Worm (Caenorhabditis elegans) whole organism, L1 larva: ENCODE results near the gene Y46G5A.14.

Source experiments
- C04F5.9 ChIP-seq: sonication (generic microtip); optimal IDR thresholded peaks from 2 replicates; lab custom pipeline; 2016; ENCODE audit warnings: missing genetic modification characterization, missing compliant biosample characterization
- F16B12.6 ChIP-seq: fragments of 150-350 bp; optimal IDR thresholded peaks from 2 replicates; lab custom pipeline; 2014; ENCODE audit warnings: missing biosample characterization, missing genetic modification characterization
- aha-1 ChIP-seq: fragments of 150-350 bp; optimal IDR thresholded peaks from 2 replicates; lab custom pipeline; 2014; ENCODE audit warnings: missing biosample characterization, missing genetic modification characterization
- aly-2 ChIP-seq: fragments of 150-350 bp; optimal IDR thresholded peaks from 2 replicates; lab custom pipeline; 2014; ENCODE audit warnings: missing biosample characterization, missing genetic modification characterization
- ama-1 ChIP-seq: fragments of 150-350 bp; optimal IDR thresholded peaks from 2 replicates; lab custom pipeline; 2014
- blmp-1 ChIP-seq: fragments of 150-350 bp; optimal IDR thresholded peaks from 2 replicates; lab custom pipeline; 2014; ENCODE audit warnings: missing biosample characterization, missing genetic modification characterization
- ceh-63 ChIP-seq: fragments of 200-800 bp; sonication (Bioruptor generic); optimal IDR thresholded peaks from 2 replicates; lab custom pipeline; 2018; ENCODE audit warnings: mild to moderate bottlenecking, missing genetic modification characterization, missing compliant biosample characterization
- ceh-8 ChIP-seq: fragments of 200-800 bp; sonication (Bioruptor generic); optimal IDR thresholded peaks from 2 replicates; lab custom pipeline; 2018; ENCODE audit warnings: mild to moderate bottlenecking, missing genetic modification characterization, moderate library complexity, missing compliant biosample characterization
- ceh-88 ChIP-seq: fragments of 200-800 bp; sonication (Bioruptor generic); IDR thresholded peaks from 2 replicates; pipeline ENCODE4 v1.3.6; 2022; ENCODE audit warnings: missing genetic modification characterization, missing compliant biosample characterization
- ceh-90 ChIP-seq: sonication (generic microtip); optimal IDR thresholded peaks from 2 replicates; lab custom pipeline; 2016; ENCODE audit warnings: missing genetic modification characterization, missing compliant biosample characterization
- dsc-1 ChIP-seq: sonication (generic microtip); optimal IDR thresholded peaks from 2 replicates; lab custom pipeline; 2016; ENCODE audit warnings: mild to moderate bottlenecking, missing genetic modification characterization, missing compliant biosample characterization
- efl-1 ChIP-seq, 4 experiments: fragments of 150-350 bp; optimal IDR thresholded peaks in 3 of 4; peaks in 1 of 4; 1 replicate in 1 of 4; 2 replicates in 3 of 4; lab custom pipeline; 2014; ENCODE audit warnings: missing biosample characterization in 2 of 4, missing genetic modification characterization in 2 of 4, missing genetic modification reagents in 2 of 4
- egl-13 ChIP-seq: sonication (generic microtip); optimal IDR thresholded peaks from 2 replicates; lab custom pipeline; 2016; ENCODE audit warnings: missing genotype, missing genetic modification reagents, missing genetic modification characterization, missing compliant biosample characterization
- ets-5 ChIP-seq: fragments of 200-800 bp; sonication (Bioruptor generic); IDR thresholded peaks from 2 replicates; pipeline ENCODE4 v1.3.6; 2022; ENCODE audit warnings: missing genetic modification characterization, missing compliant biosample characterization
- fkh-10 ChIP-seq: sonication (generic microtip); optimal IDR thresholded peaks from 2 replicates; lab custom pipeline; 2017; ENCODE audit warnings: missing biosample characterization, missing genetic modification reagents, missing genetic modification characterization
- fkh-4 ChIP-seq: sonication (generic microtip); optimal IDR thresholded peaks from 2 replicates; lab custom pipeline; 2016; ENCODE audit warnings: missing compliant biosample characterization, missing genetic modification characterization, borderline replicate concordance
- hlh-17 ChIP-seq: fragments of 200-800 bp; sonication (Bioruptor generic); optimal IDR thresholded peaks from 2 replicates; lab custom pipeline; 2018; ENCODE audit warnings: missing genetic modification characterization, mild to moderate bottlenecking, missing compliant biosample characterization, moderate library complexity, borderline replicate concordance
- irx-1 ChIP-seq: sonication (generic microtip); optimal IDR thresholded peaks from 2 replicates; lab custom pipeline; 2016; ENCODE audit warnings: missing genetic modification characterization, missing compliant biosample characterization
- isw-1 ChIP-seq: fragments of 200-800 bp; sonication (Bioruptor generic); IDR thresholded peaks from 2 replicates; pipeline ENCODE4 v1.3.6; 2022; ENCODE audit warnings: missing genetic modification characterization, missing compliant biosample characterization
- lir-3 ChIP-seq: sonication (generic microtip); optimal IDR thresholded peaks from 2 replicates; lab custom pipeline; 2016; ENCODE audit warnings: mild to moderate bottlenecking, missing genetic modification characterization, moderate library complexity, missing compliant biosample characterization; ENCODE audit not compliant: poor library complexity
- mab-9 ChIP-seq: fragments of 200-800 bp; sonication (Bioruptor generic); IDR thresholded peaks from 2 replicates; pipeline ENCODE4 v1.3.6; 2022; ENCODE audit warnings: missing genetic modification reagents, missing genetic modification characterization, missing compliant biosample characterization
- mdl-1 ChIP-seq, 2 experiments: fragments of 150-350 bp; optimal IDR thresholded peaks; 2 replicates each; lab custom pipeline; 2014 to 2017; ENCODE audit warnings: missing biosample characterization in 2 of 2, missing genetic modification characterization in 2 of 2, inconsistent platforms in 1 of 2
- mef-2 ChIP-seq: fragments of 150-350 bp; optimal IDR thresholded peaks from 2 replicates; lab custom pipeline; 2014; ENCODE audit warnings: missing biosample characterization, missing genetic modification characterization
- mep-1 ChIP-seq: fragments of 150-350 bp; optimal IDR thresholded peaks from 2 replicates; lab custom pipeline; 2014; ENCODE audit warnings: missing biosample characterization, missing genetic modification characterization
- nhr-237 ChIP-seq: fragments of 150-350 bp; optimal IDR thresholded peaks from 2 replicates; lab custom pipeline; 2014; ENCODE audit warnings: missing biosample characterization, missing genetic modification characterization
- nhr-28 ChIP-seq: fragments of 150-350 bp; optimal IDR thresholded peaks from 2 replicates; lab custom pipeline; 2014; ENCODE audit warnings: missing biosample characterization, missing genetic modification characterization
- nhr-77 ChIP-seq: fragments of 150-350 bp; optimal IDR thresholded peaks from 2 replicates; lab custom pipeline; 2014; ENCODE audit warnings: missing biosample characterization, missing genetic modification characterization
- nhr-84 ChIP-seq: sonication (generic microtip); optimal IDR thresholded peaks from 2 replicates; lab custom pipeline; 2017; ENCODE audit warnings: missing biosample characterization, missing genetic modification characterization
- nhr-85 ChIP-seq: sonication (generic microtip); peaks from one replicate; lab custom pipeline; 2016; ENCODE audit warnings: missing genetic modification characterization, inconsistent platforms, missing compliant biosample characterization
- nhr-90 ChIP-seq: sonication (generic microtip); optimal IDR thresholded peaks from 2 replicates; lab custom pipeline; 2016; ENCODE audit warnings: mild to moderate bottlenecking, missing genetic modification characterization, missing compliant biosample characterization; ENCODE audit not compliant: poor library complexity
- pag-3 ChIP-seq: sonication (generic microtip); optimal IDR thresholded peaks from 2 replicates; lab custom pipeline; 2017; ENCODE audit warnings: missing genetic modification characterization, mild to moderate bottlenecking, missing compliant biosample characterization, antibody characterized with exemption, borderline replicate concordance; ENCODE audit not compliant: insufficient read depth
- pqm-1 ChIP-seq: sonication (generic microtip); optimal IDR thresholded peaks from 3 replicates; lab custom pipeline; 2017; ENCODE audit warnings: missing biosample characterization, missing genetic modification characterization
- rnt-1 ChIP-seq: sonication (generic microtip); optimal IDR thresholded peaks from 2 replicates; lab custom pipeline; 2016; ENCODE audit warnings: mild to moderate bottlenecking, missing genetic modification characterization, moderate library complexity, missing compliant biosample characterization
- snpc-4 ChIP-seq: fragments of 150-350 bp; optimal IDR thresholded peaks from 2 replicates; lab custom pipeline; 2014; ENCODE audit warnings: missing biosample characterization, missing genetic modification characterization
- sox-4 ChIP-seq: sonication (generic microtip); optimal IDR thresholded peaks from 2 replicates; lab custom pipeline; 2016; ENCODE audit warnings: missing genetic modification characterization, missing compliant biosample characterization
- sptf-1 ChIP-seq: fragments of 150-350 bp; optimal IDR thresholded peaks from 2 replicates; lab custom pipeline; 2014; ENCODE audit warnings: missing biosample characterization, missing genetic modification characterization
- swsn-7 ChIP-seq: sonication (generic microtip); optimal IDR thresholded peaks from 2 replicates; lab custom pipeline; 2016; ENCODE audit warnings: missing genetic modification characterization, missing compliant biosample characterization
- tbx-2 ChIP-seq: sonication (generic microtip); optimal IDR thresholded peaks from 2 replicates; lab custom pipeline; 2016; ENCODE audit warnings: missing genetic modification characterization, missing compliant biosample characterization
- tlp-1 ChIP-seq: fragments of 150-350 bp; optimal IDR thresholded peaks from 2 replicates; lab custom pipeline; 2014; ENCODE audit warnings: missing biosample characterization, missing genetic modification characterization
- unc-30 ChIP-seq: sonication (generic microtip); optimal IDR thresholded peaks from 2 replicates; lab custom pipeline; 2017; ENCODE audit warnings: missing biosample characterization, missing genetic modification characterization
- unc-86 ChIP-seq: sonication (generic microtip); optimal IDR thresholded peaks from 2 replicates; lab custom pipeline; 2016; ENCODE audit warnings: missing genetic modification characterization, missing compliant biosample characterization
- xbp-1 ChIP-seq: sonication (generic microtip); optimal IDR thresholded peaks from 2 replicates; lab custom pipeline; 2016; ENCODE audit warnings: missing genetic modification characterization, missing compliant biosample characterization
- zag-1 ChIP-seq: fragments of 150-350 bp; optimal IDR thresholded peaks from 2 replicates; lab custom pipeline; 2014; ENCODE audit warnings: missing biosample characterization, missing genetic modification characterization

Gene Y46G5A.14

DNA sequence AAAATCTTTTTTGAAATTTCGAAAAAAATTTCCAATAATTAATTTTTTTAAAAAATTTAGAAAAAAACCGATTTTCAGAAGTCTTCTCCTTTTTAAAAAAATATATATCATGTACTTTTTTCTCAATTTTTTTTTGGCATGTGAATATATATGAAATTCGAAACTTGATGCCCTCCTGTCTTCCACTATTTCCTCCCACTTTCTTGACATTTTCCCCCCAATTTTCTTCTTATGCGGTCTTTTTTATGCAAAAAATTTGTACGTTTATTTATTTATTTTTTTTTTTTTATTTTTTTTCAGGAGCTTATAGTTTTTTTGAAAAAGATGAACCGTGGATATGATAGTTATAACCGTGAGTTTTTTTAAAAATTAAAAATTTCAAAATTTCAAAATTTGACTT, 14.0 kb upstream of the Y46G5A.14 start, which contains the start of gene cnp-2:
cnp-2 (plus strand) TSS at position 301 of the 400 bp plus-strand sequence.
- TF ChIP-seq C04F5.9 (tag; lab: Kevin White, UChicago) (no peak), ceh-88 (no peak), unc-30 (tag; lab: Kevin White, UChicago) (no peak)

DNA sequence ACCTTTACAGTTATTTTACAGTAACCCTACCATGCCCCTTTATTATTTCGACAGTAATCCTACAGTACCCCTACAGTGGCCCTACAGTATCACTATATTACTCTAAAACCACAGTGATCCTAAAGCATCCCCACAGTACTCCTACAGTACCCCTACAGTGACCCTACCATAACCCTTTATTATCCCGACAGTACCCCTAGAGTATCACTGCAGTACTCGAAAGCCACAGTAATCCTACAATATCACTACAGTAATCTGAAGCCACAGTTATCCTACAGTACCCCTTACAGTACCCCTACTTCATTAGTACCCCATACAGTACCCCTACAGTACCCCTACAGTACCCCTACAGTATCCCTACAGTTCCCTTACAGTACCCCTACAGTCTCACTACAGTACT, 10.0 kb upstream of the Y46G5A.14 start:
- TF ChIP-seq snpc-4 (tag; lab: Kevin White, UChicago) (no peak), unc-86 (tag; lab: Kevin White, UChicago) (no peak), hlh-17 (GFP tag; lab: Kevin White, UChicago) (no peak), mep-1 (tag; lab: Kevin White, UChicago) (no peak), fkh-4 (tag; lab: Kevin White, UChicago) (no peak), ets-5 (no peak), fkh-10 (GFP tag; lab: Kevin White, UChicago) (no peak), aha-1 (tag; lab: Kevin White, UChicago) (no peak), dsc-1 (tag; lab: Kevin White, UChicago) (no peak), irx-1 (tag; lab: Kevin White, UChicago) (no peak), ceh-63 (GFP tag; lab: Kevin White, UChicago) (no peak), swsn-7 (no peak), sox-4 (tag; lab: Kevin White, UChicago) (no peak), mab-9 (no peak), egl-13 (tag; lab: Kevin White, UChicago) (no peak)
- TF ChIP-seq, all 84 proteins: peak for 0

DNA sequence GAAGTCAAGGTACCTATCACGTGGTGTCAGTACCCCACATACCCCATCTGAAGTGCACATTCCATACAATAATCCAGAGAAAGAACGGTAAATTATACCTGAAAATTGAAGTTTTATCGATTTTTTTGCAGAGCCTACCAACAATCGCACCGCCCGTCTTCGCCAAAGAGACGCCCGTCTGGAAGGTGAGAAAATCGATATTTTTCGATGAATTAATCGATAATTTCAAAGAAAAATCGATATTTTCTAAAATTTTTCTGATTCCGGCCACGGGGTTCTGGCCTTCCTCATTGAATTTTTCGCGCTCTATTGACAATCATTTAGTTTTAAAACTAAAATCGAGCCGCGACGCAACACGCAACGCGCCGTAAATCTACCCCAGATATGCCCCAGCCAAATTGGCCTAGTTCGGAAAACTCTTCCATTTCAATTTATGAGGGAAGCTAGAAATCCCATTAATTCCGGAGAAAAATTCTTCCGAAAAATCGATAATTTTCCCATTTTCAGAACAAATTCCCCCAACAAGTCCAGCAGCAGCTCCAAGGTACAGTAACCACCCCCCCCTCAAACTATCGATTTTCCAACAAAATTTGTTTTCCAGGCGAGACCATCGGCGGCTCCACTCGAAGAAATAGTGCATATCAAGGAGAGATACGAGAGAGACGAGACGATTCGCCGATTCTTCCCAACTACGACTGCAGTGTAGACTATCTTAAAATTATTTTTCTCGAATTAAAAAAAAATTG, 7.9 kb upstream of the Y46G5A.14 start:
- TF ChIP-seq pqm-1 (tag; lab: Kevin White, UChicago) (no peak), nhr-237 (no peak), blmp-1 (no peak), isw-1 (no peak), snpc-4 (tag; lab: Kevin White, UChicago) (no peak), F16B12.6 (tag; lab: Kevin White, UChicago) (no peak), nhr-28 (tag; lab: Kevin White, UChicago) (no peak), pag-3 (tag; lab: Kevin White, UChicago) (no peak), ceh-8 (GFP tag; lab: Kevin White, UChicago) (no peak), fkh-4 (tag; lab: Kevin White, UChicago) (no peak), dsc-1 (tag; lab: Kevin White, UChicago) (no peak), nhr-84 (tag; lab: Kevin White, UChicago) (no peak)
- TF ChIP-seq, all 84 proteins: peak for 0

DNA sequence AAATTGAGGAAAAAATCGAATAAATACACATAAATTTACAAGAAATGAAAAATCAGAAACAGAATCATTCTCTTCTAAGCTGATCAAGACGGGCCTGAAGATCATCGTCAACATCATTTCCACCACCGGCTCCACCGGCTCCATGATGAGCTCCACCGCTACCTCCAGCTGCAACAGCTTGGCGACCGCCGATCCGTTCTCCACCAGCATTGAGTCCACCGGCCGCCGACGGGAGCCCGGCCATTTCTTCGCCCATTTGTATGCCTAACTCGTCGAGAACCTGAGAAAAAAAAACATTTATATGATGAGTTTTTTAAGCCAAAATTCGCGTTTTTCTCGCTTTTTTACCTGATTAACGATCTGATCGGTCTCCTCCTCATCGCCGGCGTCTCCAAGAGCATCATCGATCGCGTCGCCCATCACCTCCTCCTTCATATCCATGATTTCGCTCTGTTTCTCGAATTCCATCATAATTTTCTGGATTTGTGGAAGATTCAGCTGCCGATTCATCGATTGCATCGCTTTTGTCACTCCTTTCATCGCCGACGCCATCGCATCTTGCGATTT, 7.2 kb upstream of the Y46G5A.14 start:
- TF ChIP-seq ceh-90 (tag; lab: Kevin White, UChicago): no peak
- no peak for TF ChIP-seq nhr-28 (tag; lab: Kevin White, UChicago)
- TF ChIP-seq nhr-237: no peak
- TF ChIP-seq efl-1 (optimal IDR thresholded peaks at IDR 0.05; lab: Kevin White, UChicago): no peak
- peak in 1 of 2 experiments; percentile 56 for TF ChIP-seq efl-1 (GFP tag; optimal IDR thresholded peaks at IDR 0.05 in 1 of 2; lab: Kevin White, UChicago)
- peak; percentile 11 for TF ChIP-seq nhr-85 (tag; lab: Kevin White, UChicago)

DNA sequence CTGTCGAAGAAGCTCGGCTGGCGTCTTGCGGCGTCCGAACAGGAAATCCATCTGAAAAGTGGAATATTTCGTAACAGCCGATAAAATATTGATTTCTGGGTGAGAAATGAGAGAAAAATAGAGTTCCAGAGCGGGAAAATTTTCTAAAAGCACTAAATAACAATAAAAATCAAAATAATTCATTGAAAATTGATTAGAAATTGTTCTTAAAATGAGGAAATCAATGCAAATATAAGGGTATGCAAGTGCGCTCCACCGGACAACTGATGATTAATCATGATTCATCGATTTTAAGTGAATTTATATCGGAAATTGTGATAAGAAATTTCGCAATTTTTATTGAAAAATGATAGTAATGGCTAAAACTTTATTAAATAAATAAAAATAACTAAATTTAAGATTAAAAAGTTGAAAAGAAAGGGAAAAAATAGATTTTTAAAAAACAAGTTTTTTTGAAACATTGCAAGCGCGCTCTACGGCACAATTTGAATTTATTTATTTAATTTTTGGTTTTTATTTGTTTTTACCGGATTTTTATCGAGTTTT, 6.3 kb upstream of the Y46G5A.14 start, which contains the start of the genes vps-2 and tiar-2:
vps-2 (minus strand) TSS at position 51 of the 546 bp plus-strand sequence.
tiar-2 (plus strand) TSS at position 520 of the 546 bp plus-strand sequence.
- TF ChIP-seq nhr-90: peak; percentile 74
- no peak for TF ChIP-seq nhr-77 (tag; lab: Kevin White, UChicago)
- TF ChIP-seq aly-2: no peak
- peak; percentile 85 for TF ChIP-seq mep-1 (tag; lab: Kevin White, UChicago)
- TF ChIP-seq nhr-237: no peak
- no peak for TF ChIP-seq sptf-1 (tag; lab: Kevin White, UChicago)
- no peak for TF ChIP-seq tlp-1
- TF ChIP-seq xbp-1 (tag; lab: Kevin White, UChicago): peak; percentile 78
- no peak for TF ChIP-seq ama-1 (lab: Kevin White, UChicago)
- no peak for TF ChIP-seq mdl-1 (tag; optimal IDR thresholded peaks at IDR 0.05; lab: Kevin White, UChicago)
- TF ChIP-seq tbx-2 (tag; lab: Kevin White, UChicago): peak; percentile 58
- TF ChIP-seq pqm-1 (tag; lab: Kevin White, UChicago): no peak
- no peak for TF ChIP-seq rnt-1 (tag; lab: Kevin White, UChicago)
- TF ChIP-seq mef-2 (tag; lab: Kevin White, UChicago): no peak
- TF ChIP-seq lir-3 (tag; lab: Kevin White, UChicago): no peak
- peak; percentile 61 for TF ChIP-seq snpc-4 (tag; lab: Kevin White, UChicago)
- TF ChIP-seq zag-1 (tag; lab: Kevin White, UChicago): no peak
